Worm (Caenorhabditis elegans): ENCODE data around the gene K08D8.10.

K08D8.10 gene

ce11 chrIV:12942633-12943032 is 42.3 kb downstream of the K08D8.10 start, which contains the start of gene dct-19:
Gene dct-19, plus strand, starts transcription at chrIV:12942933.
- TF ChIP-seq snpc-4 (tag; optimal IDR thresholded peaks at IDR 0.05), result no peak
- no peak for TF ChIP-seq sptf-1 (tag; optimal IDR thresholded peaks at IDR 0.05)

- TF ChIP-seq sem-2 (GFP tag; optimal IDR thresholded peaks at IDR 0.05), result no peak
- TF ChIP-seq unc-120 (tag; optimal IDR thresholded peaks at IDR 0.05; ENCODE audit: poor library complexity, severe bottlenecking), result no peak
- TF ChIP-seq ceh-43 (GFP tag; optimal IDR thresholded peaks at IDR 0.05), result no peak
- no peak for TF ChIP-seq zip-8 (tag; optimal IDR thresholded peaks at IDR 0.05)
- TF ChIP-seq nhr-2 (tag; optimal IDR thresholded peaks at IDR 0.05), result no peak
- no peak for TF ChIP-seq bed-3 (GFP tag; optimal IDR thresholded peaks at IDR 0.05)
- TF ChIP-seq ces-1 (GFP tag; optimal IDR thresholded peaks at IDR 0.05), result no peak
- TF ChIP-seq M03D4.4 (tag; optimal IDR thresholded peaks at IDR 0.05), result no peak
- TF ChIP-seq lin-13 (tag; optimal IDR thresholded peaks at IDR 0.05), result no peak
- TF ChIP-seq ceh-83 (GFP tag; optimal IDR thresholded peaks at IDR 0.05), result no peak
- no peak for TF ChIP-seq hlh-1 (tag; optimal IDR thresholded peaks at IDR 0.05)
- no peak for TF ChIP-seq flh-1 (GFP tag; optimal IDR thresholded peaks at IDR 0.05)
- no peak for TF ChIP-seq mab-5 (tag; optimal IDR thresholded peaks at IDR 0.05)
- TF ChIP-seq mls-2 (tag; optimal IDR thresholded peaks at IDR 0.05), result no peak
- no peak for TF ChIP-seq elt-3 (tag; optimal IDR thresholded peaks at IDR 0.05)
- TF ChIP-seq drap-1 (GFP tag; optimal IDR thresholded peaks at IDR 0.05), result no peak
- no peak for TF ChIP-seq unc-39 (tag; optimal IDR thresholded peaks at IDR 0.05)
- no peak for TF ChIP-seq elt-1 (tag; optimal IDR thresholded peaks at IDR 0.05; ENCODE audit: borderline replicate concordance, insufficient read depth)
- TF ChIP-seq nhr-12 (tag; optimal IDR thresholded peaks at IDR 0.05), result no peak
These were observed 46.1 kb downstream of the K08D8.10 start, which contains the start of gene F55G11.1 for ce11 chrIV:12946488-12946887. Gene F55G11.1, minus strand, starts transcription at chrIV:12946588.

ce11 chrIV:12948470-12948869 is 48.1 kb downstream of the K08D8.10 start, which contains the start of gene F55G11.10:
Gene F55G11.10, plus strand, starts transcription at chrIV:12948770.
- TF ChIP-seq drap-1 (GFP tag; optimal IDR thresholded peaks at IDR 0.05) (no peak), elt-3 (tag; optimal IDR thresholded peaks at IDR 0.05) (no peak), unc-39 (tag; optimal IDR thresholded peaks at IDR 0.05) (no peak)
